Fruit fly (Drosophila melanogaster): ENCODE data around the gene CG31809.

CG31809 gene

dm6 chr2L:16858466-16859007 lies at the start of gene CG31809:
Gene CG31809, minus strand, starts transcription at chr2L:16858714.
- TF ChIP-seq noc (tag; optimal IDR thresholded peaks at IDR 0.05), result no peak

dm6 chr2L:16902003-16902402 lies 43.5 kb upstream of the CG31809 start, which contains the start of gene CG12288:
Gene CG12288, minus strand, starts transcription at chr2L:16902218.
- no peak for TF ChIP-seq noc (tag; optimal IDR thresholded peaks at IDR 0.05)

dm6 chr2L:16900373-16900772 lies 41.9 kb upstream of the CG31809 start, which contains the start of gene CG31805:
Gene CG31805, minus strand, starts transcription at chr2L:16900473.
- TF ChIP-seq noc (tag; optimal IDR thresholded peaks at IDR 0.05), result no peak

DNA sequence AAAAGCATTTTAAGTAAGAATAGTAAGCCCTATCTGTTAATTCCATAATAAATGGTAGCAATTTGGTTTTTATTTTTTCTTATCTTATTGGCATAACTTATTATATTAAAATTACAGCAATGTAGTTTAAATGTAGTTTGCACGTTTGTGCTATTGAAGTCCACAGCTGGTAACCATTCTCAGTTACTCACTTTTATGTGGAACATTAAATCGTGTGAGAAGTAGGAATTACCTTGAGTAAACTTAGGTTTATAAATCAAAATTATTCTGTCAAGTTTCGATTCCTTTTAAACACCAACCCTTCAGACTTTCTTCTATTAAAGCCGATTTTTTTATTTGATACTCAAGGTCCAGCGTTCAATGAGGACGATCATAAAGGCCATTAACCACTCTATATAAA lies 31.1 kb upstream of the CG31809 start, which contains the start of gene CG42556:
Gene CG42556 (plus strand): TSS at position 301 of the 400 bp plus-strand sequence.
- no peak for TF ChIP-seq noc (tag; optimal IDR thresholded peaks at IDR 0.05)

DNA sequence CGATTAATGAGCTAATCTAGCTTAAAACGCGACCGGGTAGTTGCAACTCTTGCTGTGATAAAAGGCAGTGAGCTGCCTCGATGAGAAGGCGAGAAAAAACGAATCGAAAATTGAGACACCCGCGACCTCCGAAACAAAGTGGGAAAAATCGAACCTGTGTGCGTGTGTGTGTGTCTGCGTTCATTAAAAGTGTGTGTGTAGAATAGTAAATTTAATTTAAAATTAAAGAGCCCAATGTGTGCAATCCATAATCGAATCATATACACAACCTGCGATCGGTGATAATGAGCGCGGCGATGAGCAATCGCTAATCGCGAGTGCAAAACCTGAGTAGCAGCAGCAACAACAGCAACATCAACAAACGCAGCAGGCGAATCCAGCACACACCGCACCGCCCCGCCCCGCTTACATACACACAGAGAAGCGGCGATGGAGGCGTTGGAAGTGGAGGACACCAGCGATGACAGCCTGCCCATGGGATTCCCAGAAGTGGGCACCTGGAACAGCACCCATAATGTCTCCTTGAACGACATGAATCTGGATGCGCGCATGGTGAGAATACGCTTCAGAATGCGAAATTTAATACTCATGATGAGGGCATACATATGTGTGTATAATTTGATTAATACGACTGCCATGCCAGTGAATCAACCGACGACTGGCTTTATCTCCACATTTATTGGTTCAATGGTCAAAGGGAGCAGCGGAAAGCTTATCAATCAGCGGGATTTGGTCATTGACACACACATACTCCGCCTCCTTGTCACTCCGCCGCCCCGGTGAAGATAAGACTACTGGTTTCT lies 30.3 kb upstream of the CG31809 start:
- TF ChIP-seq noc (tag; optimal IDR thresholded peaks at IDR 0.05), result peak; percentile 51

dm6 chr2L:16887660-16888573 lies 29.4 kb upstream of the CG31809 start, which contains the start of the genes osi and tweek:
Gene osi, minus strand, starts transcription at chr2L:16887966.
Gene tweek, plus strand, starts transcription at chr2L:16888490.
- TF ChIP-seq noc (tag; optimal IDR thresholded peaks at IDR 0.05), result peak; percentile 53

DNA sequence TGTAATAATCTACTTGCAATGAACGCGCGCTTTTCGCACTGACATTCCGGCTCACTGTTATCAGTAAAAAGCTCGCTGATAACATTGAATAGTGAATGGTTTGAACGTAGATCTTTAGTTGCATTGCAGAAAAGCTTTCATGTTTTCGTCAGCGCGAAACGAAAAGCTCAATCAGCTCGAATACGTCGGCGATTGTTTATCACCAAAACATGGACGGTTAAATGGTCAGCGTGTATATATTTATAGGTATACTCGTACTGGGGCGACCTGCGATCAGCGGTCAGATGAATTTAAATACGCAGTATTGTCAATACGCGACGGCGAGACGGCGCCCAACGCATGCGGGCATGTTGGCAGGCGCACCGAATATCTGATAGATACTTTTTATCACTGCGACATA lies 27.9 kb upstream of the CG31809 start:
- peak; percentile 44 for TF ChIP-seq noc (tag; optimal IDR thresholded peaks at IDR 0.05)

DNA sequence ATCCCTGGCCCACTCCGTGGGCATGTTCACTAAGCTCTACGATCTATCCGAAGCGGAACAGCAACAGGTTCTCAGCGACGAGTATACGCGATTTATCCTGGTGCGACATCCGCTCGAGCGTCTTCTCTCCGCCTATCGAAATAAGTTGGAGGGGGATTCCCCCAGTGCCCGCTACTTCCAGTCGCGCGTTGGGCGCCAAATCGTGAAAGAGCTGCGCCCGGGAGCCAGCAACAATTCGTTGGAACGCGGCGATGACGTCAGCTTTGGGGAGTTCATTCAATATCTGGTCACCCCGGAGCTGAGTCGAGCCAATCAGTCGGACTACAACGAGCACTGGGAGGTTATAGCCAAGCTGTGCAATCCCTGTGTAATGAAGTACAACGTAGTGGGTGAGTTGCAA lies 26.8 kb upstream of the CG31809 start:
- no peak for TF ChIP-seq noc (tag; optimal IDR thresholded peaks at IDR 0.05)

DNA sequence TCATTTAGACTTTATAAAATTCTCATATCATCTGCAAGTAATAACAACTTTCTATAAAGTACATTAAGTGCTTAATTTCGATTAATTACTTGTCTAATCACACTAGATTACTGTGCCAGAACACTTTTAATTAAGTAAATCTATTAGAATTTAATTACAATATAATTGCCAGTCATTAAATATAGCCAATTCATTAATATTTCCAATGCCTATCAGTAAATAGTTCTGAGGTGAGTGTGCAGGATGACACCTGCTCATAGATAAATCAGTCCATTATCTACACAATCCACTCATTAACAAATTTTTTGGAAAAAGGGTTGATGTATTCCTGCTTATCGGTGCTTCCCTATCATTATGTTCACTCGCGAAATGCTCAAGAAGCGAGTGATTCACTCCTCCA lies 26.2 kb upstream of the CG31809 start:
- no peak for TF ChIP-seq noc (tag; optimal IDR thresholded peaks at IDR 0.05)

DNA sequence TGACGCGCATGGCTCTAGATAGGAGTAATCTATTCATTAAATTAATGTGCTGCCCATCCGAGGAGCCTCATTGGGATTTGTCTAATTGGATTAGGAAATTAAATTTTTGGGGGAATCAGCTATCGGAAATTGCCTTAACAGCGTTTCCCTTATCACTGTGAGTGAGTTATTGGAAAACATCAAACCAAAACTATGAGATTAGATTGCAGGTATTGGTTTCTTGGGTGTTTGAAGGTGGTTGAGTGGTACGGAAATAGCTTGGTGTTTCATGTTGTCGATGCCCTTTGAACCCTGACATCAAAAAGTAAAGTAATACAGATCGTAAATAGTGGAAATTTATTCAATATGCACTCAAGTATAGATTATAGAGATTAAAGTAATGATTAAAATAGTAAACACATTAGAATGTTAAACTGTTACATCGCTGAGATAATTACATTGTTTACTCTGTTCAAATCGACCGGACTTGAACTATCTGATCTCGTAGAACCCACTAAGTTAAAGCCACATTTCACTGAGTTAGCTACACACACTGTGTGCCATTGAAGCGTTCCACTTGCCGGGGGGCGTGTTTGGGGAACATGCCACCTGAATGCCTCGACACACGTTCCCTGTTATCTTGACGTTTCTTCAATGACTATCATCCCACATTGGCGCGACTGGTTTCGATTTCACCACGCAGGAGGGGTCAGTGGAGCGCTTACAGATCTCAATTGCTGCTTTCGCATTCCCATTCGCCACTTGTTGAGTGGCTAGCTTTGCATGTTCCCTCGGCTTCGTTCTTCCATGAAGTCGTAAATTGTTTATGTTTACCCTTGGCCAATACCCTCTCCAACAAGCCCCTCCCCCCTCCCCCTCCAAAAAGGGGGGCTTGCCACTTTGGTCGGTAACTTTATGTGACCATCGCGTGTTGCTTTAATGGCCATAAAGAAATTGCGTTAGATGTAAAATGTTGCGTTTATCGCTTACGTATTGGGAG lies 24.6 kb upstream of the CG31809 start:
- TF ChIP-seq noc (tag; optimal IDR thresholded peaks at IDR 0.05), result no peak

DNA sequence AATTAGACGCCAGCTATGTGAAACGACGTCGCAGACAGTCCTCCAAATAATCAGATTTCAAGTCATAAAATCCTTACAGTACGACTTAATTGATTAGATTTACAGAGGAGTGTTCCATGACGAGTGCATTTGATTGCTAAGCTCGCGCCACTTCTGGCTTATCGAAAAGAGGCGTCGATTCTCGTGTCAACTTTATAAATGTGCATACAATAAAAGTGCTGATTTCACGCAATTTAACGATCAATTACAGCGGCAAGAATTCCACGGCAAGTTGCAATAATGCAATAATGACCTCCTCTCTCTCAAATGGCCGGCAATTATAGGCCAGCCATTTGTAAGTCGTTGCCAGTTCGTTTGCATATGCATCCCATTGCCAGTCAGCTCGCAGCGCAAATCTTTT lies 23.9 kb upstream of the CG31809 start:
- TF ChIP-seq noc (tag; optimal IDR thresholded peaks at IDR 0.05), result no peak

- peak; percentile 5 for TF ChIP-seq noc (tag; optimal IDR thresholded peaks at IDR 0.05)
These were observed 22.4 kb upstream of the CG31809 start for dm6 chr2L:16880930-16881329.

DNA sequence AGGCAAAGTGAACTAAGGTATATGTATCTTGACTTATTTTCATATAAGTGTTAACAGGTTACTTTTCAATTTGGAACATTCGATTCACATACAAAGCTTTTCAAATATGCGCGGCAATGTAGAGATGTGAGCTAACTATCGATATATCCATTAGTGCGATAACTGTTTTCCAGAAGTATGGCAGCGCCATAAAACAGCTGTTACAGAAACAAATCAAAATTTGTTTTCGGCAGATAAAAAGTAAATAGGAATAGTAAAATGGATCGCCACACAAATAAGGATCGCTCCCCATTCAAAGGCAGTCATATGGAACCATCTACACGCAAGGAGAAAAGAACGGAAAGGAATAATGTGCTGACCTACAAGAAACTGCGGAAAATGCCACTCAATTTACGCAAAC lies 20.8 kb upstream of the CG31809 start, which contains the start of the genes CG32832, CG31743 and CG34313:
Gene CG32832 (minus strand): TSS at position 3 of the 400 bp plus-strand sequence.
Gene CG31743 (plus strand): TSS at position 230 of the 400 bp plus-strand sequence.
Gene CG34313 (plus strand): TSS at position 230 of the 400 bp plus-strand sequence.
- no peak for TF ChIP-seq noc (tag; optimal IDR thresholded peaks at IDR 0.05)

DNA sequence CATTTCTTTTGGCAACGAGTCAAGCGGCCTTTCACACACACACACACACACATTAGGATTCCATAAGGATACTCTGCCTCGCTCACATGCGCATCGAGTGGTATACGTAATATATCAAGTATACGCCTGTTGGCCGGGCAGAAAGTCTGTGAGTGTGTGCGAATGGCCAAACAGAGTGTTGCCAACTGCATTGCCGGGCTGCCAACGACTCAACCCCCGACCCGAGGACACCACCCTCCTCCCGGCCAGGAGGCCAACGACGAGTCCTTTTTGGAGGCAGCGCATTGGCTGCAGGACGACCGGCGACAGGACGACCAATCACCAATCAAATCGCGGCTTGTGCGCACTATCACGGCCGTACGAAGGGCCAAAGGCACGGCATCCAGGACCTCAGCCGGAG lies 19.2 kb upstream of the CG31809 start:
- TF ChIP-seq noc (tag; optimal IDR thresholded peaks at IDR 0.05), result no peak

DNA sequence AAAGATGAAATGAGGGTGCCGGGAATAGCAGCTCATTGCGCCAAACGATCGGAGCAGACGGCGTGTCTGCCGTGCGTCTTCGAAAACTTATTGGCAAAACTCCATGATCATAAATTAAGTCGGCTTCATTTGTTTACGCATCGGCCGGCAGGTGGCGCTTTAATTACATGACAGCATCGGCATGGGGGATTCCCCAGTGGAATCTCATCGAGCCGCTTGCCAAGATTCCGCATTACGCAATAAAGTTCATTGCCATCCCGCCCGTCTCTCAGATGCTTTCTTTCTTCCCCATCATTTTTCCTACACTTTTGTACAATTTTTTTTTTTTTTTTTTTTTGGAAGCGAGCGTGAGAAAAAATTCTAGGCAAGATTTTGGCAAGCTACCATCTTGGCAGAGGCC lies 18.0 kb upstream of the CG31809 start:
- no peak for TF ChIP-seq noc (tag; optimal IDR thresholded peaks at IDR 0.05)

Data from whole organism, larva.